Worm (Caenorhabditis elegans): ENCODE data around the gene cpn-2.

cpn-2 gene

DNA sequence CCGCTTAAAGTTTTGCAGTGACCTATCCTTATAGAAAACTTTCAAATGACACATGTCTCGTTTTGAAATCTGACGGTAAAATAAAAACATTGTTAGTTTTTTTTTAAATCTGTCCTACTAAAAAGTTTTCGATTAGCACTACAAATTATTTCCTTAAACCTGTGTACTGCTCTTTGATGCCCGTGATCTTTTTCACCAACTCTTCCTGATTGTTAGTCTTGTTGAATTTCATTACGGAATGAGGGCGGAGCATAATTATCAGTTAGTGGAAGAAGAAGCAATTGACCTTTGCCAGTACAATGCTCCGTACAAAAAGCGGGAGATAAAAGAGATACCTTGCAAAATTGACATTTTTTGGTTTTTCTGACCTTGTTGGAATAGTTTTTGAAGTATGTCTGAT is 30.4 kb upstream of the cpn-2 start, which contains the start of gene K01A2.4:
Gene K01A2.4 (plus strand): TSS at position 301 of the 400 bp plus-strand sequence.
- TF ChIP-seq Y22D7AL.16 (tag; optimal IDR thresholded peaks at IDR 0.05) (no peak), unc-86 (tag; optimal IDR thresholded peaks at IDR 0.05) (no peak), sox-2 (GFP tag; IDR thresholded peaks at IDR 0.05) (no peak), fax-1 (tag; optimal IDR thresholded peaks at IDR 0.05) (no peak), pha-4 (tag; optimal IDR thresholded peaks at IDR 0.05) (no peak), che-1 (tag; optimal IDR thresholded peaks at IDR 0.05) (no peak), dmd-4 (tag; optimal IDR thresholded peaks at IDR 0.05; ENCODE audit: borderline replicate concordance) (no peak), C38D4.7 (GFP tag; optimal IDR thresholded peaks at IDR 0.05) (no peak), sdc-2 (tag; optimal IDR thresholded peaks at IDR 0.05) (no peak), nfya-1 (tag; optimal IDR thresholded peaks at IDR 0.05) (no peak)

DNA sequence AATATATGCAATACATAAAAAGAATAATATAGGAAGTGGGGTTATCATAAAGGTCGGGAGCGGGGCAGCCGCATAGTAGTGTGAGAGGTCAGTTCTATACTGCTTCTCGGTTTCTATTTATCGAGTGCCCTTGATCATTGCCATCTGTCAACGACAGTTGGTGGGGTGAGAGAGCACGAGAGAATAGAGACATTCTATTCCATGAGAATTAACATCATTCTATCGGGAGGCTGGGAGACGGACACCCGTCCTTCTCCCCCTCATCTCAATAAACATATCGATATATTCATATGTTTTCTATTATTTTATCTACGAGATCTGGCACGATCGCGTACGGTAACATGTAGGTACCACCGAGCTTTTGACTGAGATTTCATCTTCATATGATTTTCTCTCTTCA is 25.5 kb upstream of the cpn-2 start, which contains the start of gene mps-2:
Gene mps-2 (minus strand): TSS at position 101 of the 400 bp plus-strand sequence.
- peak; percentile 9 for TF ChIP-seq unc-55 (GFP tag; optimal IDR thresholded peaks at IDR 0.05)

DNA sequence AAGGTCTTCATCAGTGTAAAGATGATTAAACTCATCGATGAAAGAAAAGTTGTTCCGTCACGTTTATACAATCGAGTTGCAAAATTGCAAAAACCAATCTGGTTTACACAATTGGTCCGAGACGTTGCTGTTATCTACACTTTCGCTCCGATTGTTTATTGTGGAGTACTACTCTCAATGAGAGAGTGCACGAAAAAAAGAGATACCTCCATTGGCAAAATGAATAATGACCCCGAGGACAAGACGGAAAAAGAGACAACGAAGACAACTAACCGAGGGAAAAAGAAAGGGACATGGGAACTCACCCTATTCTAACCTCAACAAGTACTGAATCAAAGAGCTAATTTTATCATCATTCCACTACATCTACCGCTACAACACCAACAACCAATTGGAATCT is 24.0 kb upstream of the cpn-2 start:
- no peak for TF ChIP-seq unc-86 (tag; optimal IDR thresholded peaks at IDR 0.05)
- TF ChIP-seq ref-2 (tag; optimal IDR thresholded peaks at IDR 0.05) = peak; percentile 18
- no peak for TF ChIP-seq ceh-48 (tag; optimal IDR thresholded peaks at IDR 0.05)
- TF ChIP-seq ceh-19 (GFP tag; optimal IDR thresholded peaks at IDR 0.05) = no peak
- no peak for TF ChIP-seq C08G9.2 (tag; optimal IDR thresholded peaks at IDR 0.05)
- no peak for TF ChIP-seq sox-4 (tag; optimal IDR thresholded peaks at IDR 0.05)
- TF ChIP-seq fkh-10 (GFP tag; optimal IDR thresholded peaks at IDR 0.05) = no peak
- TF ChIP-seq sox-2 (GFP tag; IDR thresholded peaks at IDR 0.05) = no peak
- no peak for TF ChIP-seq madf-2 (tag; optimal IDR thresholded peaks at IDR 0.05)
- TF ChIP-seq syd-9 (tag; optimal IDR thresholded peaks at IDR 0.05) = no peak
- TF ChIP-seq hlh-15 (tag; optimal IDR thresholded peaks at IDR 0.05) = no peak
- TF ChIP-seq ama-1 (optimal IDR thresholded peaks at IDR 0.05) = no peak
- no peak for TF ChIP-seq K09A11.1 (tag; optimal IDR thresholded peaks at IDR 0.05; ENCODE audit: insufficient read depth)
- no peak for TF ChIP-seq nfya-1 (tag; optimal IDR thresholded peaks at IDR 0.05)
- TF ChIP-seq nhr-232 (tag; optimal IDR thresholded peaks at IDR 0.05) = no peak
- TF ChIP-seq elt-2 (tag; optimal IDR thresholded peaks at IDR 0.05) = peak; percentile 66
- no peak for TF ChIP-seq dmd-4 (tag; optimal IDR thresholded peaks at IDR 0.05; ENCODE audit: borderline replicate concordance)
- peak; percentile 65 for TF ChIP-seq unc-55 (GFP tag; optimal IDR thresholded peaks at IDR 0.05)
- TF ChIP-seq ceh-34 (tag; optimal IDR thresholded peaks at IDR 0.05) = no peak
- peak; percentile 15 for TF ChIP-seq rnt-1 (tag; optimal IDR thresholded peaks at IDR 0.05)

DNA sequence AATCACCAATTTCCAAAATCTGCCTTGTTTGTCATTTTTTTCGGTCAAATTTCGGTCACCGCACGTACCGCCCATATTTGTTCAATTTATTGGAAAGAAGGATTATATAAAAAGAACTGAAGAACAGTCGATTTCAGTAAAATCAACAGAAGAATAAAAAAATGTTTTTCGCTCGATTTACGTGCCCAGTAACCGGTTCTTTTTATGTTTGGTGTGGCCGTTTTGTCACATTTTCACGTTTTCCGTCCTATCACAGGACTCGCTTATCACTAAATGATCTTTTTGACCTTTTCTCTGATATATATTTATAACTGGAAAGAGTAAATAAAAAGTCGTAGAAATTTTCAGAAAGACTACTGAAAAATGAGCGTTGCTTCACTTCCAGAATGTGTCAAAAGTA is 18.1 kb upstream of the cpn-2 start, which contains the start of gene far-7:
Gene far-7 (plus strand): TSS at position 331 of the 400 bp plus-strand sequence.
- TF ChIP-seq hlh-6 (tag; optimal IDR thresholded peaks at IDR 0.05) = no peak
- TF ChIP-seq fkh-10 (GFP tag; optimal IDR thresholded peaks at IDR 0.05) = no peak
- no peak for TF ChIP-seq ceh-22 (tag; optimal IDR thresholded peaks at IDR 0.05)

DNA sequence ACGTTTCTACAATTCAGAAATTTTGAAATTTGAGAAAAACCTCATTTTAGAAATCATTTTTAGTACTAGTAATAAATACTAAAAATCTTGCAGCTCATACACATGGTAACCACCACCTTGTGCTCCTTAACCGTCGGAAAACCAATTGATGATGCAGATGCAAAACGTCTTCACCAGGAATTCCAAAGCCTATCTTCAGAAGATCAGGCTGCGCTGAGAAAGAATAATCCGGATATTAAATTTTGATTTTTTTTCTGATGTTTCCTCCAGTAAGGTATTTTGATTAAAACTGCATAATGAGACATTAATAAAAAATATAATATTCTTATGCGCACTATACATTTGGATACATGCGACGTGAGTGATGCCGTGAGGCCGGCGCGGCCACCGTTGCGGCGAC is 16.8 kb upstream of the cpn-2 start:
- TF ChIP-seq ceh-30 (tag; optimal IDR thresholded peaks at IDR 0.05) (no peak), ceh-24 (tag; optimal IDR thresholded peaks at IDR 0.05) (no peak), tbx-2 (tag; optimal IDR thresholded peaks at IDR 0.05) (no peak), ceh-22 (tag; optimal IDR thresholded peaks at IDR 0.05) (no peak), che-1 (tag; optimal IDR thresholded peaks at IDR 0.05) (no peak), ceh-34 (tag; optimal IDR thresholded peaks at IDR 0.05) (no peak), ceh-9 (tag; optimal IDR thresholded peaks at IDR 0.05) (no peak), ceh-19 (GFP tag; optimal IDR thresholded peaks at IDR 0.05) (no peak), pax-1 (tag; optimal IDR thresholded peaks at IDR 0.05) (no peak)

DNA sequence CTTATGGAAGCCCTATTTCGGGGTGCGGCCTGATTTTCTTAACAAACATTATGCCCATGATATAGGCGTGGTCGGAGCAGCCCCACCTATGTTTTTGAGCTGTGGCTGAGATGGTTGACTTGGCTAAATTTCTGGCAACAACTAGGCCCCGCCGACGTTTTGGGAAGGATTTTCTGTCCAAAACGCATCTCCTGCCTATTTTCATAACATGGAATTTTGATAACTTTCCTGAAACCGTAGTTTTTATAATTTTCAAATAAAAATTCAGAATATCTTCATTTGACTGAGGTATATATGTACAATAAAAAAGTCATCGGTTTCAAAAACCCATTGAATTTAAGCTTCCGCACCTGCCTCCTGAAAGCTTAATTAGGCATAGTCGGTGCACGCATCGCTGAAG is 16.4 kb upstream of the cpn-2 start:
- TF ChIP-seq C38D4.7 (GFP tag; optimal IDR thresholded peaks at IDR 0.05) = no peak
- no peak for TF ChIP-seq pag-3 (tag; optimal IDR thresholded peaks at IDR 0.05; ENCODE audit: borderline replicate concordance)
- no peak for TF ChIP-seq ceh-9 (tag; optimal IDR thresholded peaks at IDR 0.05)
- TF ChIP-seq lim-6 (tag; optimal IDR thresholded peaks at IDR 0.05) = no peak
- TF ChIP-seq ets-4 (tag; optimal IDR thresholded peaks at IDR 0.05) = no peak
- TF ChIP-seq ceh-14 (tag; optimal IDR thresholded peaks at IDR 0.05) = no peak
- TF ChIP-seq ttx-3 (tag; optimal IDR thresholded peaks at IDR 0.05) = no peak
- TF ChIP-seq ama-1 (optimal IDR thresholded peaks at IDR 0.05) = no peak
- no peak for TF ChIP-seq fkh-10 (GFP tag; optimal IDR thresholded peaks at IDR 0.05)
- TF ChIP-seq pat-9 (tag; optimal IDR thresholded peaks at IDR 0.05) = no peak
- TF ChIP-seq F13H6.1 (tag; optimal IDR thresholded peaks at IDR 0.05) = no peak
- TF ChIP-seq sox-2 (GFP tag; IDR thresholded peaks at IDR 0.05) = no peak
- TF ChIP-seq pha-4 (tag; optimal IDR thresholded peaks at IDR 0.05) = no peak
